Fruit fly (Drosophila melanogaster): Measurements from ENCODE around the gene CG17776.
A peak's percentile ranks its signal among the peaks of the same experiment; 100 is the strongest.

CG17776 gene

dm6 chrX:2219246-2219645 lies 34.7 kb downstream of the CG17776 start:
- no peak for TF ChIP-seq Snoo (tag; optimal IDR thresholded peaks at IDR 0.05)
- no peak for TF ChIP-seq D1 (tag; optimal IDR thresholded peaks at IDR 0.05)
- TF ChIP-seq CG14655 (GFP tag; optimal IDR thresholded peaks at IDR 0.05), result no peak
- TF ChIP-seq CG4496 (GFP tag; IDR thresholded peaks at IDR 0.05), result no peak
- TF ChIP-seq CG8159 (tag; optimal IDR thresholded peaks at IDR 0.05), result no peak
- no peak for TF ChIP-seq CG12605 (GFP tag; IDR thresholded peaks at IDR 0.05)
- TF ChIP-seq CG13204 (GFP tag; optimal IDR thresholded peaks at IDR 0.05), result no peak
- TF ChIP-seq rn (GFP tag; IDR thresholded peaks at IDR 0.05), result no peak
- no peak for TF ChIP-seq Pif1B (GFP tag; optimal IDR thresholded peaks at IDR 0.05)
- TF ChIP-seq CG17806 (tag; optimal IDR thresholded peaks at IDR 0.05), result no peak
- TF ChIP-seq CG9948 (tag; optimal IDR thresholded peaks at IDR 0.05), result no peak

- TF ChIP-seq CG4496 (GFP tag; IDR thresholded peaks at IDR 0.05), result peak; percentile 56; the same call in 1 of the 3 replicates
- peak; percentile 20 for TF ChIP-seq CG9948 (tag; optimal IDR thresholded peaks at IDR 0.05)
- peak; percentile 41 for TF ChIP-seq Pif1A (GFP tag; optimal IDR thresholded peaks at IDR 0.05)
- TF ChIP-seq CG17806 (tag; optimal IDR thresholded peaks at IDR 0.05), result peak; percentile 21
- TF ChIP-seq Ets98B (GFP tag; IDR thresholded peaks at IDR 0.05), result peak; percentile 56; the same call in 1 of the 2 replicates
- no peak for TF ChIP-seq Snoo (tag; optimal IDR thresholded peaks at IDR 0.05)
- peak; percentile 57 for TF ChIP-seq CG8301 (tag; optimal IDR thresholded peaks at IDR 0.05)
- TF ChIP-seq CG8159 (tag; optimal IDR thresholded peaks at IDR 0.05), result peak; percentile 13
- TF ChIP-seq CG34367 (tag; optimal IDR thresholded peaks at IDR 0.05), result no peak
- TF ChIP-seq CG32121 (GFP tag; IDR thresholded peaks at IDR 0.05), result no peak
- TF ChIP-seq D1 (tag; optimal IDR thresholded peaks at IDR 0.05), result no peak
- no peak for TF ChIP-seq Pif1B (GFP tag; optimal IDR thresholded peaks at IDR 0.05)
- TF ChIP-seq CG13204 (GFP tag; optimal IDR thresholded peaks at IDR 0.05), result no peak
- TF ChIP-seq CG12605 (GFP tag; IDR thresholded peaks at IDR 0.05), result no peak
- TF ChIP-seq EcR (GFP tag; optimal IDR thresholded peaks at IDR 0.05), result no peak
- peak; percentile 50 for TF ChIP-seq CG14655 (GFP tag; optimal IDR thresholded peaks at IDR 0.05)
- TF ChIP-seq CG15710 (tag; optimal IDR thresholded peaks at IDR 0.05), result no peak
- no peak for TF ChIP-seq rn (GFP tag; IDR thresholded peaks at IDR 0.05)
- TF ChIP-seq fd96Ca (GFP tag; IDR thresholded peaks at IDR 0.05), result peak; percentile 44; the same call in 2 of the 3 replicates
- no peak for TF ChIP-seq CG10348 (GFP tag; IDR thresholded peaks at IDR 0.05)
- no peak for TF ChIP-seq gl (tag; optimal IDR thresholded peaks at IDR 0.05)
Observed at dm6 chrX:2219899-2220298, 35.4 kb downstream of the CG17776 start.

- no peak for TF ChIP-seq CG10348 (GFP tag; IDR thresholded peaks at IDR 0.05)
- no peak for TF ChIP-seq D1 (tag; optimal IDR thresholded peaks at IDR 0.05)
- no peak for TF ChIP-seq EcR (GFP tag; optimal IDR thresholded peaks at IDR 0.05)
- no peak for TF ChIP-seq gl (tag; optimal IDR thresholded peaks at IDR 0.05)
- no peak for TF ChIP-seq CG9948 (tag; optimal IDR thresholded peaks at IDR 0.05)
- TF ChIP-seq CG32121 (GFP tag; IDR thresholded peaks at IDR 0.05), result no peak
- no peak for TF ChIP-seq CG8159 (tag; optimal IDR thresholded peaks at IDR 0.05)
- no peak for TF ChIP-seq CG4496 (GFP tag; IDR thresholded peaks at IDR 0.05)
- TF ChIP-seq CG34367 (tag; optimal IDR thresholded peaks at IDR 0.05), result no peak
- TF ChIP-seq Pif1A (GFP tag; optimal IDR thresholded peaks at IDR 0.05), result no peak
Observed at dm6 chrX:2221598-2221997, 37.1 kb downstream of the CG17776 start.

- TF ChIP-seq EcR (GFP tag; optimal IDR thresholded peaks at IDR 0.05), result peak; percentile 72
- peak; percentile 45; the same call in 1 of the 2 replicates for TF ChIP-seq CG12605 (GFP tag; IDR thresholded peaks at IDR 0.05)
- peak; percentile 92 for TF ChIP-seq Pif1A (GFP tag; optimal IDR thresholded peaks at IDR 0.05)
- TF ChIP-seq D1 (tag; optimal IDR thresholded peaks at IDR 0.05), result no peak
- peak; percentile 34; the same call in 1 of the 2 replicates for TF ChIP-seq CG10348 (GFP tag; IDR thresholded peaks at IDR 0.05)
- TF ChIP-seq rn (GFP tag; IDR thresholded peaks at IDR 0.05), result peak; percentile 40; the same call in 1 of the 2 replicates
- peak; percentile 85 for TF ChIP-seq gl (tag; optimal IDR thresholded peaks at IDR 0.05)
- TF ChIP-seq Pif1B (GFP tag; optimal IDR thresholded peaks at IDR 0.05), result peak; percentile 87
- peak; percentile 94 for TF ChIP-seq CG8159 (tag; optimal IDR thresholded peaks at IDR 0.05)
- no peak for TF ChIP-seq CG13204 (GFP tag; optimal IDR thresholded peaks at IDR 0.05)
- peak; percentile 79 for TF ChIP-seq CG15710 (tag; optimal IDR thresholded peaks at IDR 0.05)
- TF ChIP-seq CG4496 (GFP tag; IDR thresholded peaks at IDR 0.05), result peak; percentile 84
- peak; percentile 79 for TF ChIP-seq CG9948 (tag; optimal IDR thresholded peaks at IDR 0.05)
- TF ChIP-seq CG32121 (GFP tag; IDR thresholded peaks at IDR 0.05), result peak; percentile 90
- peak; percentile 90 for TF ChIP-seq Snoo (tag; optimal IDR thresholded peaks at IDR 0.05)
- TF ChIP-seq CG34367 (tag; optimal IDR thresholded peaks at IDR 0.05), result peak; percentile 80
- peak; percentile 86 for TF ChIP-seq CG17806 (tag; optimal IDR thresholded peaks at IDR 0.05)
- TF ChIP-seq CG14655 (GFP tag; optimal IDR thresholded peaks at IDR 0.05), result peak; percentile 94
- peak; percentile 92 for TF ChIP-seq fd96Ca (GFP tag; IDR thresholded peaks at IDR 0.05)
- peak; percentile 88 for TF ChIP-seq Ets98B (GFP tag; IDR thresholded peaks at IDR 0.05)
- TF ChIP-seq CG8301 (tag; optimal IDR thresholded peaks at IDR 0.05), result peak; percentile 93
Observed at dm6 chrX:2222181-2222790, 37.8 kb downstream of the CG17776 start, which contains the start of gene Vinc. Gene Vinc (minus strand): TSS chrX:2222567.

- TF ChIP-seq gl (tag; optimal IDR thresholded peaks at IDR 0.05) (no peak), rn (GFP tag; IDR thresholded peaks at IDR 0.05) (no peak), CG14655 (GFP tag; optimal IDR thresholded peaks at IDR 0.05) (no peak), D1 (tag; optimal IDR thresholded peaks at IDR 0.05) (no peak), EcR (GFP tag; optimal IDR thresholded peaks at IDR 0.05) (no peak), Ets98B (GFP tag; IDR thresholded peaks at IDR 0.05) (no peak), Pif1B (GFP tag; optimal IDR thresholded peaks at IDR 0.05) (no peak), CG8159 (tag; optimal IDR thresholded peaks at IDR 0.05) (no peak), CG4496 (GFP tag; IDR thresholded peaks at IDR 0.05) (no peak), CG9948 (tag; optimal IDR thresholded peaks at IDR 0.05) (no peak), fd96Ca (GFP tag; IDR thresholded peaks at IDR 0.05) (no peak), CG13204 (GFP tag; optimal IDR thresholded peaks at IDR 0.05) (no peak), CG34367 (tag; optimal IDR thresholded peaks at IDR 0.05) (no peak), CG10348 (GFP tag; IDR thresholded peaks at IDR 0.05) (no peak), Pif1A (GFP tag; optimal IDR thresholded peaks at IDR 0.05) (no peak), CG17806 (tag; optimal IDR thresholded peaks at IDR 0.05) (no peak), Snoo (tag; optimal IDR thresholded peaks at IDR 0.05) (no peak), CG8301 (tag; optimal IDR thresholded peaks at IDR 0.05) (no peak), CG12605 (GFP tag; IDR thresholded peaks at IDR 0.05) (no peak)
Observed at dm6 chrX:2223454-2223853, 38.9 kb downstream of the CG17776 start, which contains the start of gene CG14052. Gene CG14052 (plus strand): TSS chrX:2223754.

All from whole organism, pupa.